Fruit fly (Drosophila melanogaster) whole organism, embryonic: ENCODE data around the gene Cad89D.

Source experiments
- Asciz ChIP-seq: fragments of 200-800 bp; sonication (Bioruptor generic); optimal IDR thresholded peaks from 2 replicates; lab custom pipeline; 2017; ENCODE audit warnings: missing biosample characterization, mild to moderate bottlenecking, missing genetic modification characterization, missing genetic modification reagents
- Atf-2 ChIP-seq: fragments of 200-800 bp; sonication (Bioruptor generic); optimal IDR thresholded peaks from 2 replicates; lab custom pipeline; 2016; ENCODE audit warnings: missing biosample characterization, missing genetic modification characterization
- CG10274 ChIP-seq: fragments of 200-800 bp; sonication (Bioruptor generic); optimal IDR thresholded peaks from 3 replicates; lab custom pipeline; 2017; ENCODE audit warnings: missing biosample characterization, mild to moderate bottlenecking, missing genetic modification characterization
- CG10366 ChIP-seq: fragments of 200-800 bp; sonication (Bioruptor generic); IDR thresholded peaks from 2 replicates; pipeline ENCODE4 v1.3.6; 2022; ENCODE audit warnings: missing biosample characterization, missing genetic modification characterization
- CG11456 ChIP-seq: fragments of 200-800 bp; sonication (Bioruptor generic); IDR thresholded peaks from 3 replicates; pipeline ENCODE4 v1.3.6; 2022; ENCODE audit warnings: missing biosample characterization, missing genetic modification characterization
- CG11723 ChIP-seq: fragments of 200-800 bp; sonication (Bioruptor generic); optimal IDR thresholded peaks from 2 replicates; lab custom pipeline; 2017; ENCODE audit warnings: missing biosample characterization, mild to moderate bottlenecking, missing genetic modification characterization
- CG13624 ChIP-seq: fragments of 200-800 bp; sonication (Bioruptor generic); optimal IDR thresholded peaks from 2 replicates; lab custom pipeline; 2016; ENCODE audit warnings: missing biosample characterization, missing genetic modification characterization
- CG14014 ChIP-seq: fragments of 200-800 bp; sonication (Bioruptor generic); IDR thresholded peaks from 2 replicates; pipeline ENCODE4 v1.3.6; 2022; ENCODE audit warnings: missing biosample characterization, missing genetic modification characterization
- CG14441 ChIP-seq: fragments of 200-800 bp; sonication (Bioruptor generic); IDR thresholded peaks from 2 replicates; pipeline ENCODE4 v1.3.6; 2022; ENCODE audit warnings: missing biosample characterization, missing genetic modification characterization
- CG17385 ChIP-seq: fragments of 200-800 bp; sonication (Bioruptor generic); optimal IDR thresholded peaks from 3 replicates; lab custom pipeline; 2018; ENCODE audit warnings: missing biosample characterization, mild to moderate bottlenecking, missing genetic modification characterization
- CG17912 ChIP-seq: fragments of 200-800 bp; sonication (Bioruptor generic); optimal IDR thresholded peaks from 2 replicates; lab custom pipeline; 2018; ENCODE audit warnings: missing biosample characterization, mild to moderate bottlenecking, missing genetic modification characterization
- CG18262 ChIP-seq: fragments of 200-800 bp; optimal IDR thresholded peaks from 3 replicates; lab custom pipeline; 2019; ENCODE audit warnings: missing biosample characterization, mild to moderate bottlenecking, missing genetic modification characterization, moderate library complexity
- CG2875 ChIP-seq: fragments of 200-800 bp; sonication (Bioruptor generic); optimal IDR thresholded peaks from 2 replicates; lab custom pipeline; 2017; ENCODE audit warnings: missing biosample characterization, mild to moderate bottlenecking, missing genetic modification characterization, missing genetic modification reagents
- CG33557 ChIP-seq: fragments of 200-800 bp; sonication (Bioruptor generic); optimal IDR thresholded peaks from 2 replicates; lab custom pipeline; 2019; ENCODE audit warnings: missing biosample characterization, mild to moderate bottlenecking, missing genetic modification characterization, moderate library complexity
- CG42726 ChIP-seq: fragments of 200-800 bp; sonication (Bioruptor generic); IDR thresholded peaks from 2 replicates; pipeline ENCODE4 v1.3.6; 2022; ENCODE audit warnings: missing biosample characterization, missing genetic modification characterization; ENCODE audit not compliant: partially characterized antibody
- CG4282 ChIP-seq: fragments of 200-800 bp; sonication (Bioruptor generic); optimal IDR thresholded peaks from 2 replicates; lab custom pipeline; 2016; ENCODE audit warnings: missing biosample characterization, missing genetic modification characterization
- CG4360 ChIP-seq: fragments of 200-800 bp; sonication (Bioruptor generic); IDR thresholded peaks from 2 replicates; pipeline ENCODE4 v1.3.6; 2022; ENCODE audit warnings: missing biosample characterization, missing genetic modification characterization
- CG6654 ChIP-seq: fragments of 200-800 bp; sonication (Bioruptor generic); optimal IDR thresholded peaks from 2 replicates; lab custom pipeline; 2017; ENCODE audit warnings: missing biosample characterization, mild to moderate bottlenecking, missing genetic modification characterization
- CG7357 ChIP-seq: fragments of 200-800 bp; sonication (Bioruptor generic); IDR thresholded peaks from 3 replicates; pipeline ENCODE4 v1.3.6; 2022; ENCODE audit warnings: missing biosample characterization, missing genetic modification characterization
- CG8924 ChIP-seq: fragments of 200-800 bp; optimal IDR thresholded peaks from 3 replicates; lab custom pipeline; 2019; ENCODE audit warnings: missing biosample characterization, mild to moderate bottlenecking, missing genetic modification characterization, moderate library complexity
- CkIIα-i1 ChIP-seq: fragments of 200-800 bp; sonication (Bioruptor generic); IDR thresholded peaks from 2 replicates; pipeline ENCODE4 v1.3.6; 2022; ENCODE audit warnings: missing biosample characterization, missing genetic modification characterization
- Deaf1 ChIP-seq: fragments of 200-800 bp; optimal IDR thresholded peaks from 3 replicates; lab custom pipeline; 2019; ENCODE audit warnings: missing biosample characterization, mild to moderate bottlenecking, missing genetic modification characterization, moderate library complexity
- Dll ChIP-seq: fragments of 200-800 bp; sonication (Bioruptor generic); IDR thresholded peaks from 4 replicates; pipeline ENCODE4 v1.3.6; 2022; ENCODE audit warnings: missing biosample characterization, missing genetic modification characterization; ENCODE audit not compliant: partially characterized antibody
- E2f1 ChIP-seq: fragments of 200-800 bp; sonication (Bioruptor generic); IDR thresholded peaks from 2 replicates; pipeline ENCODE4 v1.3.6; 2022; ENCODE audit warnings: missing biosample characterization, missing genetic modification characterization
- E2f2 ChIP-seq: fragments of 200-800 bp; sonication (Bioruptor generic); IDR thresholded peaks from 2 replicates; pipeline ENCODE4 v1.3.6; 2022; ENCODE audit warnings: missing biosample characterization, missing genetic modification characterization
- Hmr ChIP-seq: fragments of 200-800 bp; sonication (Bioruptor generic); optimal IDR thresholded peaks from 3 replicates; lab custom pipeline; 2017; ENCODE audit warnings: mild to moderate bottlenecking, missing biosample characterization, missing genetic modification reagents, missing genetic modification characterization
- Hmx ChIP-seq: fragments of 200-800 bp; sonication (Bioruptor generic); optimal IDR thresholded peaks from 2 replicates; lab custom pipeline; 2016; ENCODE audit warnings: missing biosample characterization, missing genetic modification characterization
- Jarid2 ChIP-seq: fragments of 200-800 bp; sonication (Bioruptor generic); optimal IDR thresholded peaks from 3 replicates; lab custom pipeline; 2017; ENCODE audit warnings: mild to moderate bottlenecking, missing biosample characterization, missing genetic modification reagents, missing genetic modification characterization
- Lpt ChIP-seq: fragments of >200 bp; optimal IDR thresholded peaks from 2 replicates; lab custom pipeline; 2018; ENCODE audit warnings: missing biosample characterization, missing genetic modification characterization
- NFAT ChIP-seq: fragments of 200-800 bp; sonication (Bioruptor generic); IDR thresholded peaks from 2 replicates; pipeline ENCODE4 v1.3.6; 2022; ENCODE audit warnings: missing biosample characterization, missing genetic modification characterization
- NfI ChIP-seq: fragments of 200-800 bp; sonication (Bioruptor generic); optimal IDR thresholded peaks from 3 replicates; lab custom pipeline; 2018; ENCODE audit warnings: missing biosample characterization, mild to moderate bottlenecking, missing genetic modification characterization, moderate library complexity
- Stat92E ChIP-seq, 3 experiments: fragments of >200 bp in 2 of 3; fragments of 200-800 bp in 1 of 3; sonication (Bioruptor generic) in 1 of 3; optimal IDR thresholded peaks; 2 replicates each; lab custom pipeline; 2017 to 2019; ENCODE audit warnings: missing biosample characterization in 3 of 3, missing genetic modification characterization in 3 of 3, mild to moderate bottlenecking in 1 of 3, moderate library complexity in 1 of 3
- cg ChIP-seq: fragments of 200-800 bp; sonication (Bioruptor generic); optimal IDR thresholded peaks from 3 replicates; lab custom pipeline; 2019; ENCODE audit warnings: missing biosample characterization, mild to moderate bottlenecking, missing genetic modification characterization, moderate library complexity
- chn ChIP-seq: fragments of 200-800 bp; sonication (Bioruptor generic); optimal IDR thresholded peaks from 2 replicates; lab custom pipeline; 2016; ENCODE audit warnings: missing biosample characterization, missing genetic modification characterization
- da ChIP-seq: fragments of 200-800 bp; sonication (Bioruptor generic); optimal IDR thresholded peaks from 2 replicates; lab custom pipeline; 2016; ENCODE audit warnings: missing biosample characterization, missing genetic modification characterization
- dimm ChIP-seq: fragments of 200-800 bp; sonication (Bioruptor generic); IDR thresholded peaks from 2 replicates; pipeline ENCODE4 v1.3.6; 2022; ENCODE audit warnings: missing biosample characterization, missing genetic modification characterization
- dm ChIP-seq: fragments of 200-800 bp; sonication (Bioruptor generic); optimal IDR thresholded peaks from 3 replicates; lab custom pipeline; 2016; ENCODE audit warnings: missing biosample characterization, missing genetic modification characterization
- en ChIP-seq: fragments of 200-800 bp; sonication (Bioruptor generic); optimal IDR thresholded peaks from 2 replicates; lab custom pipeline; 2016; ENCODE audit warnings: missing biosample characterization, missing genetic modification characterization
- ewg ChIP-seq: fragments of 200-800 bp; sonication (Bioruptor generic); optimal IDR thresholded peaks from 3 replicates; lab custom pipeline; 2017; ENCODE audit warnings: mild to moderate bottlenecking, missing biosample characterization, missing genetic modification reagents, missing genetic modification characterization
- gcm2 ChIP-seq: fragments of 200-800 bp; sonication (Bioruptor generic); optimal IDR thresholded peaks from 2 replicates; lab custom pipeline; 2016; ENCODE audit warnings: missing biosample characterization, missing genetic modification characterization
- hth ChIP-seq: fragments of >200 bp; optimal IDR thresholded peaks from 2 replicates; lab custom pipeline; 2017; ENCODE audit warnings: inconsistent platforms
- kni ChIP-seq: fragments of 200-800 bp; sonication (Bioruptor generic); optimal IDR thresholded peaks from 3 replicates; lab custom pipeline; 2017; ENCODE audit warnings: mild to moderate bottlenecking, missing biosample characterization, missing genetic modification reagents, missing genetic modification characterization
- pfk ChIP-seq: fragments of 200-800 bp; sonication (Bioruptor generic); optimal IDR thresholded peaks from 2 replicates; lab custom pipeline; 2018; ENCODE audit warnings: missing biosample characterization, mild to moderate bottlenecking, missing genetic modification characterization, moderate library complexity
- repo ChIP-seq: fragments of 200-800 bp; sonication (Bioruptor generic); optimal IDR thresholded peaks from 2 replicates; lab custom pipeline; 2016; ENCODE audit warnings: missing biosample characterization, missing genetic modification characterization
- sim ChIP-seq: fragments of 200-800 bp; sonication (Bioruptor generic); IDR thresholded peaks from 2 replicates; pipeline ENCODE4 v1.3.6; 2022; ENCODE audit warnings: missing biosample characterization, missing genetic modification characterization
- stwl ChIP-seq: fragments of 200-800 bp; sonication (Bioruptor generic); optimal IDR thresholded peaks from 3 replicates; lab custom pipeline; 2018; ENCODE audit warnings: missing biosample characterization, mild to moderate bottlenecking, missing genetic modification characterization, moderate library complexity
- tio ChIP-seq: fragments of 200-800 bp; sonication (Bioruptor generic); optimal IDR thresholded peaks from 2 replicates; lab custom pipeline; 2017; ENCODE audit warnings: missing biosample characterization, missing genetic modification characterization, inconsistent platforms
- tna ChIP-seq: fragments of 200-800 bp; sonication (Bioruptor generic); IDR thresholded peaks from 2 replicates; pipeline ENCODE4 v1.3.6; 2022; ENCODE audit warnings: missing biosample characterization, missing genetic modification characterization; ENCODE audit not compliant: partially characterized antibody
- twi ChIP-seq: fragments of 200-800 bp; optimal IDR thresholded peaks from 2 replicates; lab custom pipeline; 2019; ENCODE audit warnings: missing biosample characterization, mild to moderate bottlenecking, missing genetic modification characterization, moderate library complexity
- zfh2 ChIP-seq: fragments of 200-800 bp; sonication (Bioruptor generic); optimal IDR thresholded peaks from 2 replicates; lab custom pipeline; 2016; ENCODE audit warnings: missing biosample characterization, missing genetic modification characterization

Cad89D gene

DNA sequence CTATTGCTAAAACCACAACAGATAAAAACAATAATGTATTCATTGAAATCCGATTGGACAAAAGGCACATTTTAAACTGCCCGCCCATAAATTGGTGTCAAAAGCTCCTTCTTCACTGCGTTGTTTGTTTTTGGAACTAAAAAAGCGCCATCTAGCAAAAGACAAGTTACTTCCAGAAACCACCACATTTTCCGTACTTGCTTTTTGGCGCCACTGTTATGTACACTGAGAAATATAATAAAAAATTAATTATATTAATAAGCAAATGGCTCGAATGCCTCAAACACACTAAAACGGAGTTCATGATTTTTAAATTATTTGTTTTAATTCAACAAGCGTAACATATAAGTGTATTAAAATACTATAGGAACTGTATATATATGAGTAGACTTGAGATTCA lies 2.2 kb upstream of the Cad89D start (continued):
- TF ChIP-seq CG18262 (tag; lab: Kevin White, UChicago) (peak; percentile 87), gcm2 (GFP tag; lab: Kevin White, UChicago) (peak; percentile 39), en (GFP tag; lab: Kevin White, UChicago) (peak; percentile 57), E2f2 (peak; percentile 96), Stat92E (GFP tag; optimal IDR thresholded peaks at IDR 0.05; lab: Kevin White, UChicago) (no peak), chn (GFP tag; lab: Kevin White, UChicago) (peak; percentile 57), CG14014 (GFP tag; lab: Robert Waterston, UW) (peak; percentile 60), CG33557 (peak; percentile 52), sim (GFP tag; lab: Robert Waterston, UW) (0 out of 2 replicates have a peak, but pooled peaks have one; percentile 35), CG42726 (GFP tag; lab: Robert Waterston, UW) (peak; percentile 83), Lpt (no peak), CG11723 (peak; percentile 59), dimm (GFP tag; lab: Robert Waterston, UW) (peak; percentile 70), da (GFP tag; lab: Kevin White, UChicago) (peak; percentile 26), CG6654 (GFP tag; lab: Kevin White, UChicago) (peak; percentile 30), zfh2 (GFP tag; lab: Kevin White, UChicago) (peak; percentile 48), CG17385 (GFP tag; lab: Kevin White, UChicago) (peak; percentile 74), cg (GFP tag; lab: Kevin White, UChicago) (no peak), Atf-2 (GFP tag; lab: Kevin White, UChicago) (peak; percentile 62), pfk (GFP tag; lab: Kevin White, UChicago) (no peak), tna (GFP tag; lab: Robert Waterston, UW) (no peak), CG8924 (tag; lab: Kevin White, UChicago) (peak; percentile 79), CkIIα-i1 (GFP tag; lab: Robert Waterston, UW) (0 out of 2 replicates have a peak, but pooled peaks have one; percentile 14), tio (peak; percentile 68), ewg (GFP tag; lab: Kevin White, UChicago) (peak; percentile 76), Jarid2 (peak; percentile 62), CG13624 (GFP tag; lab: Kevin White, UChicago) (peak; percentile 70), twi (tag; lab: Kevin White, UChicago) (peak; percentile 62), Asciz (GFP tag; lab: Kevin White, UChicago) (peak; percentile 77), repo (GFP tag; lab: Kevin White, UChicago) (peak; percentile 46), CG7357 (GFP tag; lab: Robert Waterston, UW) (no peak), NfI (GFP tag; lab: Kevin White, UChicago) (peak; percentile 90), CG10274 (GFP tag; lab: Kevin White, UChicago) (peak; percentile 4), CG2875 (GFP tag; lab: Kevin White, UChicago) (peak; percentile 73), hth (lab: Kevin White, UChicago) (no peak), stwl (tag; lab: Kevin White, UChicago) (peak; percentile 69), NFAT (peak; percentile 88), CG10366 (GFP tag; lab: Robert Waterston, UW) (peak; percentile 88), E2f1 (GFP tag; lab: Robert Waterston, UW) (peak; percentile 86), Hmr (peak; percentile 87), Hmx (GFP tag; lab: Kevin White, UChicago) (no peak), CG4360 (GFP tag; lab: Robert Waterston, UW) (peak; percentile 66), Dll (GFP tag; lab: Robert Waterston, UW) (no peak), kni (GFP tag; lab: Kevin White, UChicago) (no peak), CG4282 (GFP tag; lab: Kevin White, UChicago) (peak; percentile 29), CG14441 (GFP tag; lab: Robert Waterston, UW) (peak; percentile 92), Deaf1 (tag; lab: Kevin White, UChicago) (peak; percentile 59), dm (GFP tag; lab: Kevin White, UChicago) (peak; percentile 46), CG17912 (GFP tag; lab: Kevin White, UChicago) (peak; percentile 66), CG11456 (GFP tag; lab: Robert Waterston, UW) (peak; percentile 97)
